Fruit fly (Drosophila melanogaster): ENCODE measurements around the gene CG5561.

CG5561 gene

dm6 chr2L:1344071-1344470, 9.8 kb downstream of the CG5561 start, which contains the start of the genes CG33922 and Cdlc2:
TSS of gene CG33922 (minus strand) at chr2L:1344171.
TSS of gene Cdlc2 (plus strand) at chr2L:1344400.
- no peak for TF ChIP-seq CG17801 (GFP tag; optimal IDR thresholded peaks at IDR 0.05; ENCODE audit: partially characterized antibody)

- TF ChIP-seq CG17801 (GFP tag; optimal IDR thresholded peaks at IDR 0.05; ENCODE audit: partially characterized antibody), result no peak
Observed at dm6 chr2L:1341995-1342394, 11.9 kb downstream of the CG5561 start, which contains the start of gene CG33923. TSS of gene CG33923 (minus strand) at chr2L:1342095.

- TF ChIP-seq CG17801 (GFP tag; optimal IDR thresholded peaks at IDR 0.05; ENCODE audit: partially characterized antibody), result no peak
Observed at dm6 chr2L:1333828-1334227, 20.1 kb downstream of the CG5561 start, which contains the start of gene CG5440. TSS of gene CG5440 (plus strand) at chr2L:1334128.

dm6 chr2L:1328861-1329260, 25.0 kb downstream of the CG5561 start, which contains the start of gene a5:
TSS of gene a5 (plus strand) at chr2L:1329161.
- TF ChIP-seq CG17801 (GFP tag; optimal IDR thresholded peaks at IDR 0.05; ENCODE audit: partially characterized antibody), result no peak

dm6 chr2L:1316422-1316821, 37.5 kb downstream of the CG5561 start:
- no peak for TF ChIP-seq CG17801 (GFP tag; optimal IDR thresholded peaks at IDR 0.05; ENCODE audit: partially characterized antibody)

- no peak for TF ChIP-seq CG17801 (GFP tag; optimal IDR thresholded peaks at IDR 0.05; ENCODE audit: partially characterized antibody)
Observed at dm6 chr2L:1315283-1315682, 38.6 kb downstream of the CG5561 start.

- no peak for TF ChIP-seq CG17801 (GFP tag; optimal IDR thresholded peaks at IDR 0.05; ENCODE audit: partially characterized antibody)
Observed at dm6 chr2L:1312321-1312720, 41.6 kb downstream of the CG5561 start.

Data from ovary, adult (tissue).